Fruit fly (Drosophila melanogaster) whole organism, embryonic: ENCODE measurements around the gene CG17646.

Source experiments
- Ada2b ChIP-seq: fragments of 200-800 bp; sonication (Bioruptor generic); IDR thresholded peaks from 2 replicates; pipeline ENCODE4 v1.3.6; 2022; ENCODE audit warnings: missing biosample characterization, missing genetic modification characterization
- Aef1 ChIP-seq: fragments of 200-800 bp; sonication (Bioruptor generic); IDR thresholded peaks from 3 replicates; pipeline ENCODE4 v1.3.6; 2022; ENCODE audit warnings: missing biosample characterization, missing genetic modification characterization
- Atf3 ChIP-seq: fragments of 200-800 bp; sonication (Bioruptor generic); optimal IDR thresholded peaks from 3 replicates; lab custom pipeline; 2016; ENCODE audit warnings: missing biosample characterization, missing genetic modification characterization
- BEAF-32 ChIP-seq: fragments of 200-800 bp; sonication (Bioruptor generic); optimal IDR thresholded peaks from 3 replicates; lab custom pipeline; 2017; ENCODE audit warnings: missing biosample characterization, missing genetic modification characterization, mild to moderate bottlenecking, moderate library complexity, missing genetic modification reagents
- CG11093 ChIP-seq: fragments of 200-800 bp; sonication (Bioruptor generic); IDR thresholded peaks from 3 replicates; pipeline ENCODE4 v1.3.6; 2022; ENCODE audit warnings: missing biosample characterization, missing genetic modification characterization
- CG11247 ChIP-seq: fragments of 200-800 bp; sonication (Bioruptor generic); IDR thresholded peaks from 2 replicates; pipeline ENCODE4 v1.3.6; 2022; ENCODE audit warnings: missing biosample characterization, missing genetic modification characterization
- CG11723 ChIP-seq: fragments of 200-800 bp; sonication (Bioruptor generic); optimal IDR thresholded peaks from 2 replicates; lab custom pipeline; 2017; ENCODE audit warnings: missing biosample characterization, mild to moderate bottlenecking, missing genetic modification characterization
- CG12744 ChIP-seq: fragments of 200-800 bp; sonication (Bioruptor generic); optimal IDR thresholded peaks from 2 replicates; lab custom pipeline; 2016; ENCODE audit warnings: missing biosample characterization, missing genetic modification characterization
- CG13624 ChIP-seq: fragments of 200-800 bp; sonication (Bioruptor generic); optimal IDR thresholded peaks from 2 replicates; lab custom pipeline; 2016; ENCODE audit warnings: missing biosample characterization, missing genetic modification characterization
- CG14860 ChIP-seq: fragments of 200-800 bp; sonication (Bioruptor generic); IDR thresholded peaks from 3 replicates; pipeline ENCODE4 v1.3.6; 2022; ENCODE audit warnings: missing biosample characterization, missing genetic modification characterization; ENCODE audit not compliant: partially characterized antibody
- CG1647 ChIP-seq: fragments of 200-800 bp; sonication (Bioruptor generic); optimal IDR thresholded peaks from 3 replicates; lab custom pipeline; 2016; ENCODE audit warnings: missing biosample characterization, missing genetic modification characterization
- CG17328 ChIP-seq: fragments of 200-800 bp; sonication (Bioruptor generic); IDR thresholded peaks from 2 replicates; pipeline ENCODE4 v1.3.6; 2022; ENCODE audit warnings: missing biosample characterization, missing genetic modification characterization
- CG17361 ChIP-seq: fragments of 200-800 bp; sonication (Bioruptor generic); IDR thresholded peaks from 3 replicates; pipeline ENCODE4 v1.3.6; 2022; ENCODE audit warnings: missing biosample characterization, missing genetic modification characterization
- CG2116 ChIP-seq: fragments of 200-800 bp; sonication (Bioruptor generic); optimal IDR thresholded peaks from 3 replicates; lab custom pipeline; 2018; ENCODE audit warnings: missing biosample characterization, mild to moderate bottlenecking, missing genetic modification characterization
- CG2199 ChIP-seq: fragments of 200-800 bp; sonication (Bioruptor generic); IDR thresholded peaks from 3 replicates; pipeline ENCODE4 v1.3.6; 2022; ENCODE audit warnings: missing biosample characterization, missing genetic modification characterization
- CG2678 ChIP-seq: fragments of 200-800 bp; sonication (Bioruptor generic); optimal IDR thresholded peaks from 3 replicates; lab custom pipeline; 2019; ENCODE audit warnings: missing biosample characterization, mild to moderate bottlenecking, missing genetic modification characterization, moderate library complexity
- CG3065 ChIP-seq: fragments of 200-800 bp; sonication (Bioruptor generic); optimal IDR thresholded peaks from 2 replicates; lab custom pipeline; 2016; ENCODE audit warnings: missing biosample characterization, missing genetic modification characterization
- CG5245 ChIP-seq: fragments of 200-800 bp; sonication (Bioruptor generic); optimal IDR thresholded peaks from 3 replicates; lab custom pipeline; 2016; ENCODE audit warnings: missing biosample characterization, missing genetic modification characterization
- CG6683 ChIP-seq: fragments of 200-800 bp; sonication (Bioruptor generic); optimal IDR thresholded peaks from 2 replicates; lab custom pipeline; 2017; ENCODE audit warnings: missing biosample characterization, mild to moderate bottlenecking, missing genetic modification characterization, missing genetic modification reagents
- CG7928 ChIP-seq: fragments of 200-800 bp; sonication (Bioruptor generic); optimal IDR thresholded peaks from 2 replicates; lab custom pipeline; 2017; ENCODE audit warnings: missing biosample characterization, mild to moderate bottlenecking, missing genetic modification characterization
- CG8290 ChIP-seq, 3 experiments: fragments of 200-800 bp; sonication (Bioruptor generic); optimal IDR thresholded peaks; 2 replicates each; lab custom pipeline; 2016 to 2019; ENCODE audit warnings: missing biosample characterization in 3 of 3, missing genetic modification characterization in 3 of 3, mild to moderate bottlenecking in 2 of 3, moderate library complexity in 1 of 3
- CG9215 ChIP-seq: fragments of 200-800 bp; sonication (Bioruptor generic); IDR thresholded peaks from 2 replicates; pipeline ENCODE4 v1.3.6; 2022; ENCODE audit warnings: missing biosample characterization, missing genetic modification characterization
- CG9727 ChIP-seq: fragments of 200-800 bp; sonication (Bioruptor generic); optimal IDR thresholded peaks from 3 replicates; lab custom pipeline; 2017; ENCODE audit warnings: missing biosample characterization, mild to moderate bottlenecking, missing genetic modification characterization
- Chrac-16 ChIP-seq: fragments of 200-800 bp; sonication (Bioruptor generic); optimal IDR thresholded peaks from 3 replicates; lab custom pipeline; 2016; ENCODE audit warnings: missing biosample characterization, missing genetic modification characterization
- Dref ChIP-seq: fragments of 200-800 bp; sonication (Bioruptor generic); IDR thresholded peaks from 2 replicates; pipeline ENCODE4 v1.3.6; 2022; ENCODE audit warnings: missing biosample characterization, missing genetic modification characterization
- Drgx ChIP-seq: fragments of 200-800 bp; sonication (Bioruptor generic); IDR thresholded peaks from 2 replicates; pipeline ENCODE4 v1.3.6; 2022; ENCODE audit warnings: missing biosample characterization, missing genetic modification characterization
- E2f1 ChIP-seq: fragments of 200-800 bp; sonication (Bioruptor generic); IDR thresholded peaks from 2 replicates; pipeline ENCODE4 v1.3.6; 2022; ENCODE audit warnings: missing biosample characterization, missing genetic modification characterization
- Hey ChIP-seq: fragments of 200-800 bp; sonication (Bioruptor generic); optimal IDR thresholded peaks from 3 replicates; lab custom pipeline; 2018; ENCODE audit warnings: missing biosample characterization, mild to moderate bottlenecking, missing genetic modification characterization
- HmgZ ChIP-seq: fragments of 200-800 bp; sonication (Bioruptor generic); optimal IDR thresholded peaks from 2 replicates; lab custom pipeline; 2018; ENCODE audit warnings: missing biosample characterization, mild to moderate bottlenecking, missing genetic modification characterization
- Hr39 ChIP-seq: fragments of >200 bp; optimal IDR thresholded peaks from 2 replicates; lab custom pipeline; 2017
- Hr78 ChIP-seq, 2 experiments: fragments of 200-800 bp in 1 of 2; fragments of >200 bp in 1 of 2; sonication (Bioruptor generic) in 1 of 2; optimal IDR thresholded peaks; 2 replicates each; lab custom pipeline; 2017 to 2019; ENCODE audit warnings: missing biosample characterization in 2 of 2, missing genetic modification characterization in 2 of 2, mild to moderate bottlenecking in 1 of 2, moderate library complexity in 1 of 2
- MESR4 ChIP-seq: fragments of 200-800 bp; sonication (Bioruptor generic); optimal IDR thresholded peaks from 2 replicates; lab custom pipeline; 2018; ENCODE audit warnings: missing biosample characterization, mild to moderate bottlenecking, missing genetic modification characterization, moderate library complexity
- Sox100B ChIP-seq: fragments of 200-800 bp; sonication (Bioruptor generic); optimal IDR thresholded peaks from 3 replicates; lab custom pipeline; 2018; ENCODE audit warnings: missing biosample characterization, mild to moderate bottlenecking, missing genetic modification characterization
- Taf1 ChIP-seq: fragments of 200-800 bp; sonication (Bioruptor generic); IDR thresholded peaks from 2 replicates; pipeline ENCODE4 v1.3.6; 2022; ENCODE audit warnings: missing biosample characterization, missing genetic modification characterization
- Vsx1 ChIP-seq: fragments of 200-800 bp; sonication (Bioruptor generic); optimal IDR thresholded peaks from 2 replicates; lab custom pipeline; 2017; ENCODE audit warnings: missing biosample characterization, mild to moderate bottlenecking, missing genetic modification characterization, missing genetic modification reagents
- abd-A ChIP-seq: fragments of 200-800 bp; sonication (Bioruptor generic); optimal IDR thresholded peaks from 3 replicates; lab custom pipeline; 2019; ENCODE audit warnings: missing biosample characterization, mild to moderate bottlenecking, missing genetic modification characterization, moderate library complexity
- ap ChIP-seq: fragments of 200-800 bp; sonication (Bioruptor generic); IDR thresholded peaks from 2 replicates; pipeline ENCODE4 v1.3.6; 2022; ENCODE audit warnings: missing biosample characterization, missing genetic modification characterization
- ara ChIP-seq: fragments of 200-800 bp; sonication (Bioruptor generic); IDR thresholded peaks from 2 replicates; pipeline ENCODE4 v1.3.6; 2022; ENCODE audit warnings: missing biosample characterization, missing genetic modification characterization
- btn ChIP-seq: fragments of 200-800 bp; sonication (Bioruptor generic); optimal IDR thresholded peaks from 2 replicates; lab custom pipeline; 2016; ENCODE audit warnings: missing biosample characterization, missing genetic modification characterization
- cg ChIP-seq: fragments of 200-800 bp; sonication (Bioruptor generic); optimal IDR thresholded peaks from 3 replicates; lab custom pipeline; 2019; ENCODE audit warnings: missing biosample characterization, mild to moderate bottlenecking, missing genetic modification characterization, moderate library complexity
- cwo ChIP-seq: fragments of 200-800 bp; sonication (Bioruptor generic); optimal IDR thresholded peaks from 3 replicates; lab custom pipeline; 2017; ENCODE audit warnings: missing biosample characterization, missing genetic modification characterization, mild to moderate bottlenecking, moderate library complexity, missing genetic modification reagents
- dan ChIP-seq: fragments of 200-800 bp; sonication (Bioruptor generic); IDR thresholded peaks from 2 replicates; pipeline ENCODE4 v1.3.6; 2022; ENCODE audit warnings: missing biosample characterization, missing genetic modification characterization
- dm ChIP-seq: fragments of 200-800 bp; sonication (Bioruptor generic); optimal IDR thresholded peaks from 3 replicates; lab custom pipeline; 2016; ENCODE audit warnings: missing biosample characterization, missing genetic modification characterization
- dmrt99B ChIP-seq: fragments of 200-800 bp; sonication (Bioruptor generic); optimal IDR thresholded peaks from 2 replicates; lab custom pipeline; 2018; ENCODE audit warnings: missing biosample characterization, mild to moderate bottlenecking, missing genetic modification characterization, moderate library complexity
- dpn ChIP-seq, 2 experiments: fragments of 200-800 bp; sonication (Bioruptor generic); optimal IDR thresholded peaks; 3 replicates each; lab custom pipeline; 2016; ENCODE audit warnings: missing biosample characterization in 2 of 2, missing genetic modification characterization in 2 of 2
- ewg ChIP-seq: fragments of 200-800 bp; sonication (Bioruptor generic); optimal IDR thresholded peaks from 3 replicates; lab custom pipeline; 2017; ENCODE audit warnings: mild to moderate bottlenecking, missing biosample characterization, missing genetic modification reagents, missing genetic modification characterization
- fu2 ChIP-seq: fragments of 200-800 bp; sonication (Bioruptor generic); optimal IDR thresholded peaks from 2 replicates; lab custom pipeline; 2016; ENCODE audit warnings: missing biosample characterization, missing genetic modification characterization
- gcm ChIP-seq: fragments of 200-800 bp; sonication (Bioruptor generic); optimal IDR thresholded peaks from 2 replicates; lab custom pipeline; 2019; ENCODE audit warnings: missing biosample characterization, mild to moderate bottlenecking, missing genetic modification characterization, moderate library complexity
- lbe ChIP-seq: fragments of 200-800 bp; sonication (Bioruptor generic); optimal IDR thresholded peaks from 2 replicates; lab custom pipeline; 2016; ENCODE audit warnings: missing biosample characterization, mild to moderate bottlenecking, missing genetic modification characterization
- tll ChIP-seq, 2 experiments: fragments of 200-800 bp in 1 of 2; fragments of >200 bp in 1 of 2; sonication (Bioruptor generic) in 1 of 2; optimal IDR thresholded peaks; 2 replicates each; lab custom pipeline; 2017 to 2019; ENCODE audit warnings: missing biosample characterization in 2 of 2, missing genetic modification characterization in 2 of 2, mild to moderate bottlenecking in 1 of 2, moderate library complexity in 1 of 2

Gene CG17646

DNA sequence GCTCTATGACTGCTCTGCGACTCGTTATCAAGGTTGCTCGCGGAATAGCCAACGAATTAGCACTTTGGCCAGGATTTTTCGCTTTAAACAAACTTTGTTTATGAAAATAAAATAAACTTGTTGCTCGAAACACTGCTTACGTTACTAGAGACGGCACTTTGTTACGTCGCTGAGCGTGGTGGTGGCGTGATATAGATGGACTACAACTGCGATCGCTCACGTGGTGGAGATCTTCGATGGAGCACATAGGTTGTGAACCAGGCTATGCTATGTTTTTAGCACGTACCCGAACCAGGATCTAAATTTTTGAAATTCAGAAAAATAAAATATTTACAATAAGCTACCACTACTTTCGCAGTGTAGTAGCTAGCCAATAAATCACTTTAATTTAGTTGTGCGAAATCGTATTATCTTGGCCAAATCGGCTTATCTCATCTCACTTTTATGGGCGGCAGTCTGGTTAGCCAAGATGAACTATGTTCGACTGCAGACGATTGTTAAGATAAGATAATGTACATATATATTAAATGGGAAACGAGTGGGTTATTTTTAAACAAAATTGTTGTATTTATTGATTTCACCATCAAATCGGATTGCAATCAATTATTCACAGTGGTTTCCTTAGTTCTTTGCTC, 16.5 kb upstream of the CG17646 start, which contains the start of gene frtz (continued):
- TF ChIP-seq dan (no peak), tll (GFP tag; optimal IDR thresholded peaks at IDR 0.05; lab: Kevin White, UChicago) (no peak), CG2116 (GFP tag; lab: Kevin White, UChicago) (peak; percentile 1), Ada2b (GFP tag; lab: Robert Waterston, UW) (no peak), ap (GFP tag; lab: Robert Waterston, UW) (no peak), fu2 (GFP tag; lab: Kevin White, UChicago) (no peak), Taf1 (no peak), Chrac-16 (GFP tag; lab: Kevin White, UChicago) (no peak), CG1647 (GFP tag; lab: Kevin White, UChicago) (no peak), E2f1 (no peak), dpn (GFP tag; optimal IDR thresholded peaks at IDR 0.05; lab: Kevin White, UChicago) (peak in 1 of 2 experiments; percentile 44), ewg (GFP tag; lab: Kevin White, UChicago) (no peak), CG5245 (no peak), Hey (tag; lab: Kevin White, UChicago) (no peak), Vsx1 (no peak), CG13624 (GFP tag; lab: Kevin White, UChicago) (no peak), CG3065 (GFP tag; lab: Kevin White, UChicago) (no peak), CG17361 (GFP tag; lab: Robert Waterston, UW) (no peak), CG14860 (GFP tag; lab: Robert Waterston, UW) (peak; percentile 59; the same call in 2 of the 3 replicates), CG6683 (GFP tag; lab: Kevin White, UChicago) (no peak), CG9727 (GFP tag; lab: Kevin White, UChicago) (no peak), CG2678 (tag; lab: Kevin White, UChicago) (no peak), BEAF-32 (GFP tag; lab: Kevin White, UChicago) (peak; percentile 92), Aef1 (GFP tag; lab: Robert Waterston, UW) (no peak), MESR4 (GFP tag; lab: Kevin White, UChicago) (peak; percentile 71), Drgx (no peak), btn (GFP tag; lab: Kevin White, UChicago) (no peak), Hr39 (lab: Kevin White, UChicago) (no peak), cwo (GFP tag; lab: Kevin White, UChicago) (no peak), Sox100B (GFP tag; lab: Kevin White, UChicago) (no peak), Dref (GFP tag; lab: Robert Waterston, UW) (peak; percentile 53), CG7928 (GFP tag; lab: Kevin White, UChicago) (no peak), ara (GFP tag; lab: Robert Waterston, UW) (no peak), lbe (GFP tag; lab: Kevin White, UChicago) (no peak), Atf3 (GFP tag; lab: Kevin White, UChicago) (no peak), HmgZ (tag; lab: Kevin White, UChicago) (peak; percentile 60), dmrt99B (tag; lab: Kevin White, UChicago) (no peak), CG9215 (GFP tag; lab: Robert Waterston, UW) (no peak), gcm (GFP tag; lab: Kevin White, UChicago) (no peak), CG11093 (GFP tag; lab: Robert Waterston, UW) (no peak), CG11247 (no peak), CG12744 (no peak), cg (GFP tag; lab: Kevin White, UChicago) (no peak), CG2199 (GFP tag; lab: Robert Waterston, UW) (no peak), CG17328 (no peak), Hr78 (GFP tag; optimal IDR thresholded peaks at IDR 0.05; lab: Kevin White, UChicago) (no peak), abd-A (tag; lab: Kevin White, UChicago) (no peak), CG11723 (GFP tag; lab: Kevin White, UChicago) (no peak), CG8290 (GFP tag; optimal IDR thresholded peaks at IDR 0.05; lab: Kevin White, UChicago) (no peak), CG8290 (tag; optimal IDR thresholded peaks at IDR 0.05; lab: Kevin White, UChicago) (no peak), dm (GFP tag; lab: Kevin White, UChicago) (peak; percentile 10)
